Worm (Caenorhabditis elegans) whole organism, late embryonic: ENCODE results near the gene ulp-2.

Source experiments
- C38D4.7 ChIP-seq: fragments of 200-800 bp; sonication (Bioruptor generic); optimal IDR thresholded peaks from 2 replicates; lab custom pipeline; 2018; ENCODE audit warnings: mild to moderate bottlenecking, missing genetic modification characterization, moderate library complexity, missing compliant biosample characterization
- F13H6.1 ChIP-seq: sonication (generic microtip); optimal IDR thresholded peaks from 2 replicates; lab custom pipeline; 2016; ENCODE audit warnings: missing genetic modification characterization, missing compliant biosample characterization
- K02D7.2 ChIP-seq: sonication (generic microtip); optimal IDR thresholded peaks from 2 replicates; lab custom pipeline; 2017; ENCODE audit warnings: mild to moderate bottlenecking, missing genetic modification characterization, missing compliant biosample characterization
- K09A11.1 ChIP-seq: sonication (generic microtip); optimal IDR thresholded peaks from 2 replicates; lab custom pipeline; 2017; ENCODE audit warnings: antibody characterized with exemption, mild to moderate bottlenecking, missing genetic modification characterization, missing compliant biosample characterization; ENCODE audit not compliant: insufficient read depth
- Y22D7AL.16 ChIP-seq: sonication (generic microtip); optimal IDR thresholded peaks from 2 replicates; lab custom pipeline; 2016; ENCODE audit warnings: missing genetic modification characterization, missing compliant biosample characterization
- ahr-1 ChIP-seq: sonication (generic microtip); optimal IDR thresholded peaks from 2 replicates; lab custom pipeline; 2016; ENCODE audit warnings: missing genetic modification characterization, missing compliant biosample characterization
- ama-1 ChIP-seq: fragments of 150-350 bp; optimal IDR thresholded peaks from 2 replicates; lab custom pipeline; 2014
- ceh-22 ChIP-seq: sonication (generic microtip); optimal IDR thresholded peaks from 2 replicates; lab custom pipeline; 2017; ENCODE audit warnings: missing biosample characterization, missing genetic modification characterization
- ceh-24 ChIP-seq: sonication (generic microtip); optimal IDR thresholded peaks from 2 replicates; lab custom pipeline; 2016; ENCODE audit warnings: mild to moderate bottlenecking, missing genetic modification characterization, missing compliant biosample characterization
- ceh-30 ChIP-seq: fragments of 150-350 bp; optimal IDR thresholded peaks from 2 replicates; lab custom pipeline; 2014; ENCODE audit warnings: missing biosample characterization, missing genetic modification characterization
- ceh-31 ChIP-seq: sonication (generic microtip); optimal IDR thresholded peaks from 2 replicates; lab custom pipeline; 2016; ENCODE audit warnings: missing genetic modification characterization, missing compliant biosample characterization
- ceh-34 ChIP-seq: sonication (generic microtip); optimal IDR thresholded peaks from 2 replicates; lab custom pipeline; 2016; ENCODE audit warnings: mild to moderate bottlenecking, missing genetic modification characterization, missing compliant biosample characterization
- ceh-6 ChIP-seq: fragments of 200-800 bp; sonication (Bioruptor generic); optimal IDR thresholded peaks from 2 replicates; lab custom pipeline; 2018; ENCODE audit warnings: mild to moderate bottlenecking, missing genetic modification characterization, missing compliant biosample characterization
- ceh-9 ChIP-seq: sonication (generic microtip); optimal IDR thresholded peaks from 2 replicates; lab custom pipeline; 2016; ENCODE audit warnings: mild to moderate bottlenecking, missing genetic modification characterization, inconsistent platforms, missing compliant biosample characterization
- che-1 ChIP-seq: sonication (generic microtip); optimal IDR thresholded peaks from 2 replicates; lab custom pipeline; 2016; ENCODE audit warnings: mild to moderate bottlenecking, missing genetic modification characterization, missing compliant biosample characterization
- dmd-4 ChIP-seq: sonication (generic microtip); optimal IDR thresholded peaks from 2 replicates; lab custom pipeline; 2016; ENCODE audit warnings: borderline replicate concordance, missing genetic modification characterization, missing compliant biosample characterization
- dve-1 ChIP-seq: sonication (generic microtip); optimal IDR thresholded peaks from 2 replicates; lab custom pipeline; 2017; ENCODE audit warnings: antibody characterized with exemption, mild to moderate bottlenecking, missing genetic modification characterization, missing compliant biosample characterization
- elt-2 ChIP-seq: sonication (generic microtip); optimal IDR thresholded peaks from 2 replicates; lab custom pipeline; 2016; ENCODE audit warnings: missing genetic modification reagents, missing genetic modification characterization, missing compliant biosample characterization
- elt-4 ChIP-seq: sonication (generic microtip); optimal IDR thresholded peaks from 2 replicates; lab custom pipeline; 2016; ENCODE audit warnings: missing genetic modification characterization, missing compliant biosample characterization
- fax-1 ChIP-seq: sonication (generic microtip); optimal IDR thresholded peaks from 2 replicates; lab custom pipeline; 2016; ENCODE audit warnings: missing genotype, missing genetic modification characterization, missing compliant biosample characterization
- fkh-10 ChIP-seq: fragments of 150-350 bp; optimal IDR thresholded peaks from 2 replicates; lab custom pipeline; 2014; ENCODE audit warnings: missing biosample characterization, missing genetic modification reagents, missing genetic modification characterization
- gmeb-2 ChIP-seq: sonication (generic microtip); optimal IDR thresholded peaks from 2 replicates; lab custom pipeline; 2016; ENCODE audit warnings: missing genetic modification characterization, inconsistent platforms, missing compliant biosample characterization
- hlh-15 ChIP-seq: sonication (generic microtip); optimal IDR thresholded peaks from 2 replicates; lab custom pipeline; 2016; ENCODE audit warnings: missing genetic modification characterization, missing compliant biosample characterization
- hlh-30 ChIP-seq: sonication (generic microtip); optimal IDR thresholded peaks from 2 replicates; lab custom pipeline; 2017; ENCODE audit warnings: antibody characterized with exemption, missing genetic modification characterization, missing compliant biosample characterization; ENCODE audit not compliant: insufficient read depth
- hlh-6 ChIP-seq: sonication (generic microtip); optimal IDR thresholded peaks from 2 replicates; lab custom pipeline; 2016; ENCODE audit warnings: missing genotype, missing genetic modification characterization, missing compliant biosample characterization
- madf-2 ChIP-seq: sonication (generic microtip); optimal IDR thresholded peaks from 2 replicates; lab custom pipeline; 2017; ENCODE audit warnings: missing genetic modification characterization, missing compliant biosample characterization
- mec-3 ChIP-seq: sonication (generic microtip); optimal IDR thresholded peaks from 2 replicates; lab custom pipeline; 2016; ENCODE audit warnings: borderline replicate concordance, missing genetic modification characterization, missing compliant biosample characterization
- nfya-1 ChIP-seq: sonication (generic microtip); optimal IDR thresholded peaks from 2 replicates; lab custom pipeline; 2017; ENCODE audit warnings: missing genetic modification characterization, mild to moderate bottlenecking, missing compliant biosample characterization, antibody characterized with exemption, moderate library complexity
- nhr-11 ChIP-seq: fragments of 150-350 bp; optimal IDR thresholded peaks from 2 replicates; lab custom pipeline; 2014; ENCODE audit warnings: missing biosample characterization, missing genetic modification characterization
- nhr-232 ChIP-seq: sonication (generic microtip); optimal IDR thresholded peaks from 2 replicates; lab custom pipeline; 2016; ENCODE audit warnings: missing genetic modification characterization, missing compliant biosample characterization
- odd-2 ChIP-seq: sonication (generic microtip); optimal IDR thresholded peaks from 2 replicates; lab custom pipeline; 2017; ENCODE audit warnings: antibody characterized with exemption, mild to moderate bottlenecking, missing genetic modification characterization, missing compliant biosample characterization
- pat-9 ChIP-seq: fragments of 200-800 bp; sonication (Bioruptor generic); optimal IDR thresholded peaks from 2 replicates; lab custom pipeline; 2018; ENCODE audit warnings: mild to moderate bottlenecking, missing genetic modification characterization, moderate library complexity, missing compliant biosample characterization
- pax-1 ChIP-seq: fragments of 150-350 bp; optimal IDR thresholded peaks from 2 replicates; lab custom pipeline; 2014; ENCODE audit warnings: missing biosample characterization, missing genetic modification characterization
- ref-2 ChIP-seq: sonication (generic microtip); optimal IDR thresholded peaks from 2 replicates; lab custom pipeline; 2016; ENCODE audit warnings: missing genetic modification characterization, missing compliant biosample characterization
- sox-2 ChIP-seq: fragments of 200-800 bp; sonication (Bioruptor generic); IDR thresholded peaks from 2 replicates; pipeline ENCODE4 v1.3.6; 2022; ENCODE audit warnings: missing genetic modification reagents, missing genetic modification characterization, missing compliant biosample characterization
- sox-4 ChIP-seq: sonication (generic microtip); optimal IDR thresholded peaks from 2 replicates; lab custom pipeline; 2017; ENCODE audit warnings: mild to moderate bottlenecking, missing genetic modification characterization, inconsistent platforms, missing compliant biosample characterization
- tbx-2 ChIP-seq: sonication (generic microtip); optimal IDR thresholded peaks from 2 replicates; lab custom pipeline; 2016; ENCODE audit warnings: missing genetic modification characterization, missing compliant biosample characterization
- tbx-7 ChIP-seq: sonication (generic microtip); optimal IDR thresholded peaks from 2 replicates; lab custom pipeline; 2016; ENCODE audit warnings: missing genotype, missing genetic modification characterization, missing compliant biosample characterization
- unc-3 ChIP-seq, 2 experiments: fragments of 200-800 bp in 1 of 2; sonication (Bioruptor generic) in 1 of 2; sonication (generic microtip) in 1 of 2; conservative IDR thresholded peaks in 1 of 2; optimal IDR thresholded peaks in 1 of 2; 2 replicates each; pipeline versions ENCODE4 v1.3.6 to Lab custom; 2016 to 2022; ENCODE audit warnings: missing compliant biosample characterization in 2 of 2, missing genetic modification characterization in 2 of 2, missing genetic modification reagents in 1 of 2
- unc-42 ChIP-seq: sonication (generic microtip); optimal IDR thresholded peaks from 2 replicates; lab custom pipeline; 2016; ENCODE audit warnings: missing genotype, missing genetic modification characterization, missing compliant biosample characterization
- unc-55 ChIP-seq: sonication (generic microtip); optimal IDR thresholded peaks from 2 replicates; lab custom pipeline; 2017; ENCODE audit warnings: missing biosample characterization, missing genetic modification reagents, missing genetic modification characterization
- unc-86 ChIP-seq: sonication (generic microtip); optimal IDR thresholded peaks from 2 replicates; lab custom pipeline; 2016; ENCODE audit warnings: missing genetic modification characterization, missing compliant biosample characterization
- zip-5 ChIP-seq: sonication (generic microtip); optimal IDR thresholded peaks from 2 replicates; lab custom pipeline; 2016; ENCODE audit warnings: missing genetic modification characterization, missing compliant biosample characterization
- ztf-16 ChIP-seq: sonication (generic microtip); optimal IDR thresholded peaks from 2 replicates; lab custom pipeline; 2017; ENCODE audit warnings: missing genetic modification characterization, missing compliant biosample characterization

Gene ulp-2

DNA sequence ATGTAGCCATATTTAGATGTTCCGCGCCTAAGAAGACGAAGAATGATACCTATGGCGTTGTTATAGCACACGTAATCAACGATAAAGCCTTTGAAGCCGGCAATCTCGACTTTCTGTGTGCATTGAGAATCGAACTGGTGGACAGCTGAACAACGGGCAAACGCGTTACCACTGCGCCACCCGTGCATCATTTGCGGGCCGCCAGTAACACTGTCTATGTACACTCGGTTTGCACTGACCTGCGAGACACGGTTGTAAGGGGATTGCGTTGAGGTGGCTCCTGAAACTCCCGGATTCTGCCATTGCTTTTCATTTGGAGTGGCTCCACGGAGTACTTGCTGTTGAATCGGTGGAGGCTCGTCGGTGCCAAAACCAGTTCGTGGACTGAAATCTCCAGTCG lies 17.3 kb downstream of the ulp-2 start (continued):
- peak; percentile 80 for TF ChIP-seq ceh-6 (GFP tag; lab: Kevin White, UChicago)
- TF ChIP-seq dmd-4 = no peak
- peak; percentile 16 for TF ChIP-seq fax-1 (tag; lab: Kevin White, UChicago)
- peak; percentile 67 for TF ChIP-seq Y22D7AL.16 (tag; lab: Kevin White, UChicago)
- peak; percentile 81 for TF ChIP-seq tbx-2 (tag; lab: Kevin White, UChicago)
- TF ChIP-seq C38D4.7 = peak; percentile 76
- peak; percentile 49 for TF ChIP-seq ceh-34 (tag; lab: Kevin White, UChicago)
- TF ChIP-seq odd-2 (tag; lab: Kevin White, UChicago) = no peak
- peak; percentile 33; the same call in 1 of the 2 replicates for TF ChIP-seq unc-3 (GFP tag; conservative IDR thresholded peaks at IDR 0.05; lab: Robert Waterston, UW)
- peak; percentile 28 for TF ChIP-seq unc-3 (tag; optimal IDR thresholded peaks at IDR 0.05; lab: Kevin White, UChicago)
- no peak for TF ChIP-seq unc-55 (GFP tag; lab: Kevin White, UChicago)
- peak; percentile 73 for TF ChIP-seq che-1 (tag; lab: Kevin White, UChicago)
- no peak for TF ChIP-seq elt-4 (tag; lab: Kevin White, UChicago)
- TF ChIP-seq hlh-6 (tag; lab: Kevin White, UChicago) = peak; percentile 90
- peak; percentile 43 for TF ChIP-seq sox-4
- TF ChIP-seq dve-1 = peak; percentile 49
- TF ChIP-seq ztf-16 (tag; lab: Kevin White, UChicago) = peak; percentile 68
- peak; percentile 73 for TF ChIP-seq ref-2 (tag; lab: Kevin White, UChicago)
- peak; percentile 57 for TF ChIP-seq nfya-1 (tag; lab: Kevin White, UChicago)
- TF ChIP-seq zip-5 (tag; lab: Kevin White, UChicago) = peak; percentile 30
- peak; percentile 78 for TF ChIP-seq pat-9 (tag; lab: Kevin White, UChicago)
- TF ChIP-seq hlh-30 (tag; lab: Kevin White, UChicago) = peak; percentile 6
- no peak for TF ChIP-seq tbx-7 (tag; lab: Kevin White, UChicago)
- peak; percentile 23 for TF ChIP-seq K02D7.2
- TF ChIP-seq K09A11.1 (tag; lab: Kevin White, UChicago) = peak; percentile 60
- no peak for TF ChIP-seq unc-42
- no peak for TF ChIP-seq pax-1
- no peak for TF ChIP-seq fkh-10 (GFP tag; lab: Kevin White, UChicago)
- peak; percentile 36 for TF ChIP-seq ceh-22 (tag; lab: Kevin White, UChicago)
- peak; percentile 39 for TF ChIP-seq ceh-31 (tag; lab: Kevin White, UChicago)
- TF ChIP-seq ceh-24 (tag; lab: Kevin White, UChicago) = no peak
- no peak for TF ChIP-seq ceh-9 (tag; lab: Kevin White, UChicago)
- TF ChIP-seq gmeb-2 (tag; lab: Kevin White, UChicago) = peak; percentile 59
- peak; percentile 74 for TF ChIP-seq madf-2 (tag; lab: Kevin White, UChicago)
- peak; percentile 23 for TF ChIP-seq ama-1 (lab: Kevin White, UChicago)
- TF ChIP-seq F13H6.1 (tag; lab: Kevin White, UChicago) = peak; percentile 49
- TF ChIP-seq sox-2 = peak; percentile 63
- TF ChIP-seq nhr-11 (tag; lab: Kevin White, UChicago) = no peak
- no peak for TF ChIP-seq ceh-30 (tag; lab: Kevin White, UChicago)
- TF ChIP-seq hlh-15 (tag; lab: Kevin White, UChicago) = no peak
- peak; percentile 56 for TF ChIP-seq nhr-232 (tag; lab: Kevin White, UChicago)
- peak; percentile 87 for TF ChIP-seq elt-2 (tag; lab: Kevin White, UChicago)
- no peak for TF ChIP-seq ahr-1 (tag; lab: Kevin White, UChicago)
- TF ChIP-seq mec-3 = peak; percentile 59
- TF ChIP-seq unc-86 (tag; lab: Kevin White, UChicago) = peak; percentile 43
